Fruit fly (Drosophila melanogaster): ENCODE measurements around the gene mRpL1.

The mRpL1 gene

DNA sequence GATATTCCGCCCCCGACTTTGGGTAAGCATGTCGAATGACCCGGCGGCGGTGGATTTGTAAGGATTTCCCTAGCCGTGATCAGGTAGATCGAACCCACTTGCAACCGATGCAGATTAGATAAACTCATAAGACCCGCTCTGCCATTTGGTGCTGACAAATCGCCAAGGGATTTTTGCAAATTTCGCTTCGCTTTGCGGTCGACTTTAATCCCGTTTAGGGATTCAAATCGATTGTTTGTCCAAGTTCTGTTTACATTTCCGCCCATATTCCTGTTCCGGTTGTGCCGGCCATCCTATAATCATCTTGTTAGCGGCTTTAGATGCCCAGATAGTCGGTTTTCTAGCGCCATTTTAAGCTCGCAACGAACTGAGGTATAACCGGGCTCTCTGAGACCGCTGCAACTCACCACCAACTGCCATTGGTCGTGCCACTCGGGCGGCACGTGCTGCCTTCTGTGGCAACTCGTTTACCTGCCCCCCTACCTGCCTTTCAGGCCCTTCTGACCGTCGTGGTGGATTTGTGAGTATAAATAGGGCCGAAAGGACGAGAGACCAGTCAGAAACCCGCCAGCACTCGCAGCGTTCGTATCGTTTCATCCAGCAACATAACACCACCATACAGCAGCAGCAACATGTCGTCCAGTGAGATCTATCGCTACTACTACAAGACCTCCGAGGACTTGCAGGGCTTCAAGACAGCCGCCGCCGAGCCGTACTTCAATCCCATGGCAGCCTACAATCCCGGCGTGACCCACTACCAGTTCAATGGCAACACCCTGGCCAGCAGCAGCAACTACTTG is 23.5 kb upstream of the mRpL1 start, which contains the start of gene ato:
TSS of gene ato (plus strand) at position 559 of the 800 bp plus-strand sequence.
- TF ChIP-seq Vsx2 (GFP tag; optimal IDR thresholded peaks at IDR 0.05; ENCODE audit: partially characterized antibody), result peak; percentile 60
- no peak for TF ChIP-seq Hr78 (GFP tag; optimal IDR thresholded peaks at IDR 0.05)

DNA sequence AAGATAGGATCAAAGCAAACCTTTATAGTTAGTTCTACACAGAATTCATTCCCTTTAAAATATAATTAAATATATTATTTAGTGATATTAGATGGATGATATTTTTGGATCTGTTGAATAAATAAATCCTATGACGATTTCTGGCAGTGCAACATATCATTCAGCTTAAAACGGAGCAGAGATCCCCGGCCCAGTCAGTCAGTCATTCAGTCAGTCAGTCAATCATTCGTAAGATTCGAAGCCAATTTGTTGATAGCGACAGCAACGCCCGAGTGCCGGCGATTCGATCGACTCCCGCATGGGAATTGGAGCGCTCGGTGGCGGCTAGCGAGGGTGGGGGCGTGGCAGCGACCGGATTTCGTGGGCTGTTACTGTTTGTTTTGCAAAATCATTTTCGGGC is 21.3 kb upstream of the mRpL1 start:
- TF ChIP-seq Dif (GFP tag; optimal IDR thresholded peaks at IDR 0.05; ENCODE audit: partially characterized antibody) (peak; percentile 20), Sp1 (GFP tag; optimal IDR thresholded peaks at IDR 0.05) (peak; percentile 19), Rel (GFP tag; optimal IDR thresholded peaks at IDR 0.05) (no peak), Rel (tag; optimal IDR thresholded peaks at IDR 0.05) (peak; percentile 38), HLH106 (tag; optimal IDR thresholded peaks at IDR 0.05) (peak; percentile 43), fru (GFP tag; optimal IDR thresholded peaks at IDR 0.05) (no peak), foxo (GFP tag; optimal IDR thresholded peaks at IDR 0.05) (peak in 1 of 2 experiments; percentile 22), usp (GFP tag; optimal IDR thresholded peaks at IDR 0.05) (no peak)

DNA sequence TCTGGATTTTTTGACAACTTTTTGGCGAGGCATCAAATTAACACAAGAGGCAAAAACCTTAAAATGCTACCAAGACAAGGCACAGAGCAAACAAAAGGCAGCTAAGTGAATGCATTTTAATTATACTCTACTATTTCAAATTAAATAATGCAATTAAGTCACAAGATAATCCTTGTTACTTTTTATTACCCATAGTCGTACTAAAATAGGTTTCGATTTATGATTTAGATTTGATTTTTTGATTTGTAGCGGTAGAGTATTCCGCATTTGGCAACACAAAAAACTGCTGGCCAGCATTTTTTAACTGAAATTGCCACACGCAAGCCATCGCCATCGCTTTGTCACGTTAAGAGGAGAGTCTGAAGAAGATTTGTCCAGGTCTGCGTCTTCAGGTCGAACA is 18.5 kb upstream of the mRpL1 start:
- peak; percentile 46 for TF ChIP-seq rgr (GFP tag; optimal IDR thresholded peaks at IDR 0.05)
- TF ChIP-seq pan (optimal IDR thresholded peaks at IDR 0.05), result no peak
- no peak for TF ChIP-seq dsf (GFP tag; optimal IDR thresholded peaks at IDR 0.05; ENCODE audit: borderline replicate concordance)
- peak in 1 of 2 experiments; percentile 38 for TF ChIP-seq foxo (GFP tag; optimal IDR thresholded peaks at IDR 0.05)
- TF ChIP-seq psq (GFP tag; optimal IDR thresholded peaks at IDR 0.05), result peak; percentile 4
- TF ChIP-seq fru (GFP tag; optimal IDR thresholded peaks at IDR 0.05), result peak; percentile 39
- no peak for TF ChIP-seq lola (GFP tag; optimal IDR thresholded peaks at IDR 0.05)
- TF ChIP-seq Dif (GFP tag; optimal IDR thresholded peaks at IDR 0.05; ENCODE audit: partially characterized antibody), result no peak
- TF ChIP-seq h (GFP tag; optimal IDR thresholded peaks at IDR 0.05), result peak; percentile 51
- TF ChIP-seq HLH106 (tag; optimal IDR thresholded peaks at IDR 0.05), result peak; percentile 51
- TF ChIP-seq Hr83 (GFP tag; optimal IDR thresholded peaks at IDR 0.05; ENCODE audit: poor library complexity, severe bottlenecking), result no peak
- peak; percentile 27 for TF ChIP-seq OdsH (GFP tag; optimal IDR thresholded peaks at IDR 0.05)
- peak; percentile 44 for TF ChIP-seq Sp1 (GFP tag; optimal IDR thresholded peaks at IDR 0.05)
- peak; percentile 44 for TF ChIP-seq woc (GFP tag; optimal IDR thresholded peaks at IDR 0.05)
- peak; percentile 48 for TF ChIP-seq ey (GFP tag; optimal IDR thresholded peaks at IDR 0.05)
- peak; percentile 24 for TF ChIP-seq br (GFP tag; optimal IDR thresholded peaks at IDR 0.05)

DNA sequence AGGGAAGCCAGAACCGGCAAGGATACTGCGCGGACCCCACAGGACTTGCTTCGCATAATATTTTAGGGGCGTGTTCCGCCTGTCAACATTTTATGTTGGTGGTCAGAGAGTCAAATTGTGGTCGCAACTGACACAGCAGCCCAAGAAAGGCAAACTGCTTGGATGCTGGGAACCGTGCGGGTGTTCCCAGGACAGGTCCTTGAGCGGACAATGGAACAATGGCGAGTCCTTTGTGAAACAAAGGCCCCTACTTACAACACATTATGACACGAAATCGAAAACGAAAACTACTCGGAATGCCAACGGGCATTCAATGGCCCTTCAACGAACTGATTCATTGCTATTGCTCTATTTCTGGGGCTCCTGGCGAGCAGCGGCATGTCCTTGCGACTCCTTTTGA is 17.0 kb upstream of the mRpL1 start:
- TF ChIP-seq OdsH (GFP tag; optimal IDR thresholded peaks at IDR 0.05), result no peak
- TF ChIP-seq Hr83 (GFP tag; optimal IDR thresholded peaks at IDR 0.05; ENCODE audit: poor library complexity, severe bottlenecking), result no peak
- TF ChIP-seq sv (GFP tag; optimal IDR thresholded peaks at IDR 0.05), result no peak
- no peak for TF ChIP-seq GATAd (GFP tag; optimal IDR thresholded peaks at IDR 0.05)
- no peak for TF ChIP-seq N (GFP tag; optimal IDR thresholded peaks at IDR 0.05)
- TF ChIP-seq Vsx2 (GFP tag; optimal IDR thresholded peaks at IDR 0.05; ENCODE audit: partially characterized antibody), result no peak
- no peak for TF ChIP-seq Hr78 (GFP tag; optimal IDR thresholded peaks at IDR 0.05)
- TF ChIP-seq brk (GFP tag; optimal IDR thresholded peaks at IDR 0.05), result no peak

DNA sequence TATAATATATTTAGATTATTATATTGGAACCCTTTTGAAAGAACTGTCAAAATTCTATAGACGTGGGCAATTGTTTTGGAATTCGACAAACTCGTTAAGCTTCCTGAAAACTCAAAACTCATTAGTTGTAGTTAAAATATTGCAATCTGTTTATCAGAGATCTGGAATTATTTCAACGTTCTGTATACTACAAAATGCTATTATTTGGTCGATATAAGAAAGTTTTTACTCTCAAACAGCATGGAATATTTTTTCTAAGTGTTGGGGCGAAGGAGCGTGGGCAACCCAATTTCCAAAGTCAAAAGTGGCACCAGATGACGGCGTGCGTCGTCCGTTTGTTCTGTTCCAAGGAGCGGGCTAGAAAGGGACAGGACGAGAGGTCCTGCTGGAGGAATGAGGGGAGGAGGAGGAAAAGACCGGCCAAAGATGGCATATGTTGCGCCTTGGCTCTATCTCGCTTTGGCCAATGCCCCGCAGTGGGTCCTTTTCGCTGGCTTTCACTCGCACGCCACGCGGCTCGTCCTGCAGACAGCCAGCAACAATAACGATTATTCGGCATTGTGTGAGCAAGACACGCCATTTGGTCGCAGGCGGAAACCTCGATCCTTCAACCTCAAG is 15.4 kb upstream of the mRpL1 start:
- TF ChIP-seq psq (GFP tag; optimal IDR thresholded peaks at IDR 0.05) (no peak), Hnf4 (GFP tag; optimal IDR thresholded peaks at IDR 0.05) (no peak)

DNA sequence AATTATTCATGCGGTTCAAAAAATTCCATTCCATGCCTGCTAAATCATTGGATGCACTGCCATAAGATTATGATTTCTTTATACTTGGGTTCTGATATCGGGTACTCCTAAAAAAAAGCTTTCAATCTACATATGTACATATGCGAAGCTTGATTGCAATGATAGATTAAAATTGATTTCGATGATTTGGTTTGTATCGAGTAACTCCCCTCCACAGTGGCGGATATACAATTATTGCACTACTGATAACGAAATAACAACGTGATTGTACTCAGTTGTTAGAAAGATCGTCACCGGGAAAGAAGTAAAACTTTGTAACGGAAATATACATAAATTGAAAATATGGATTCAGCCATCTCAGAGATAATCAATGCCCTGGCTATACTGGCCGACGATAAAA is 13.5 kb upstream of the mRpL1 start, which contains the start of gene Nazo:
TSS of gene Nazo (plus strand) at position 180 of the 400 bp plus-strand sequence.
- TF ChIP-seq Myc (optimal IDR thresholded peaks at IDR 0.05) (no peak), sage (GFP tag; optimal IDR thresholded peaks at IDR 0.05) (no peak), Rel (GFP tag; optimal IDR thresholded peaks at IDR 0.05) (no peak), Rel (tag; optimal IDR thresholded peaks at IDR 0.05) (peak; percentile 90), Vsx2 (GFP tag; optimal IDR thresholded peaks at IDR 0.05; ENCODE audit: partially characterized antibody) (no peak)
